Worm (Caenorhabditis elegans): ENCODE results near the gene F57A8.7.

DNA sequence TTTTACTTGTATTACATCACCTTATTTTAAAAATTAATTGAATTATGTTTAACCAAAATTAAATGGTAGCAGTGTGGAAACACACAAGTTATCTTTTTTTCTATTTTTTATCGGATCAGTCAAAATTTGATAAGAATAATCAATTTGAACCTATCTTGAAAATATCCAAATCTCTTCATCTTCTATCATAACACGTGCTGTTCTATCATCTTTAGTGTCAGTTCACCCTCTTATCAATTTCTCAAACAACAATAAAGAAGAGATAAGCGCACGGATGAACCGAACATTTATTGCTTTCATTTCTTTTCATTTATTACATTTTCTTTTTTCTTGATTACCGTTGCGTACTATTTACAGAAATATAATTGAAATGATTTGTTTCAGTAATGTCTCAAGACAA is 11.6 kb downstream of the F57A8.7 start, which contains the start of gene R04B5.5:
- TF ChIP-seq mdl-1 (tag; optimal IDR thresholded peaks at IDR 0.05) (peak in 1 of 2 experiments; percentile 10), snpc-4 (tag; optimal IDR thresholded peaks at IDR 0.05) (no peak), sptf-1 (tag; optimal IDR thresholded peaks at IDR 0.05) (no peak), nhr-77 (tag; optimal IDR thresholded peaks at IDR 0.05) (no peak), egl-27 (tag; optimal IDR thresholded peaks at IDR 0.05) (no peak), nhr-71 (tag; optimal IDR thresholded peaks at IDR 0.05) (peak; percentile 72), nhr-20 (tag; optimal IDR thresholded peaks at IDR 0.05) (peak; percentile 71), nhr-85 (tag) (peak; percentile 54), nhr-90 (tag; optimal IDR thresholded peaks at IDR 0.05; ENCODE audit: poor library complexity) (peak; percentile 48)
